Fruit fly (Drosophila melanogaster): Measurements from ENCODE around the gene ema.

Gene ema

dm6 chr3R:16448378-16449134, 7.1 kb upstream of the ema start (continued):
- TF ChIP-seq Stat92E (GFP tag; optimal IDR thresholded peaks at IDR 0.05) (no peak), CG30403 (GFP tag; optimal IDR thresholded peaks at IDR 0.05) (peak; percentile 70), Ada2b (GFP tag; IDR thresholded peaks at IDR 0.05) (peak; percentile 81), Max (GFP tag; optimal IDR thresholded peaks at IDR 0.05) (no peak), CG5245 (GFP tag; optimal IDR thresholded peaks at IDR 0.05) (peak; percentile 57), zen2 (GFP tag; IDR thresholded peaks at IDR 0.05; ENCODE audit: partially characterized antibody) (no peak), B-H2 (GFP tag; optimal IDR thresholded peaks at IDR 0.05) (no peak), da (GFP tag; optimal IDR thresholded peaks at IDR 0.05) (peak; percentile 50), Sox100B (GFP tag; optimal IDR thresholded peaks at IDR 0.05) (no peak), CG17385 (GFP tag; optimal IDR thresholded peaks at IDR 0.05) (peak; percentile 52), gt (GFP tag; IDR thresholded peaks at IDR 0.05) (peak; percentile 76), hbn (GFP tag; IDR thresholded peaks at IDR 0.05; ENCODE audit: partially characterized antibody) (no peak), CG6683 (GFP tag; optimal IDR thresholded peaks at IDR 0.05) (no peak), sr (GFP tag; IDR thresholded peaks at IDR 0.05) (peak; percentile 62; the same call in 2 of the 3 replicates), CG11398 (GFP tag; optimal IDR thresholded peaks at IDR 0.05) (no peak), CG13624 (GFP tag; optimal IDR thresholded peaks at IDR 0.05) (peak; percentile 17), fd64A (GFP tag; optimal IDR thresholded peaks at IDR 0.05) (peak; percentile 47), zen (tag; optimal IDR thresholded peaks at IDR 0.05) (peak; percentile 50), ci (GFP tag; IDR thresholded peaks at IDR 0.05) (peak; percentile 96), bowl (GFP tag; IDR thresholded peaks at IDR 0.05) (peak; percentile 27; the same call in 1 of the 2 replicates), chm (GFP tag; IDR thresholded peaks at IDR 0.05) (peak; percentile 85), Ssrp (tag; optimal IDR thresholded peaks at IDR 0.05) (peak; percentile 75), CG34422 (GFP tag; IDR thresholded peaks at IDR 0.05) (peak; percentile 17; the same call in 2 of the 3 replicates), Usf (GFP tag; optimal IDR thresholded peaks at IDR 0.05) (peak; percentile 8), unpg (GFP tag; optimal IDR thresholded peaks at IDR 0.05) (peak; percentile 90), HLH54F (GFP tag; optimal IDR thresholded peaks at IDR 0.05) (peak; percentile 23), CG31224 (GFP tag; IDR thresholded peaks at IDR 0.05) (peak; percentile 68), CG11247 (GFP tag; IDR thresholded peaks at IDR 0.05) (peak; percentile 75), sna (GFP tag; IDR thresholded peaks at IDR 0.05; ENCODE audit: partially characterized antibody) (no peak), CG30431 (GFP tag; optimal IDR thresholded peaks at IDR 0.05) (peak; percentile 72), en (GFP tag; optimal IDR thresholded peaks at IDR 0.05) (peak; percentile 63), Blimp-1 (GFP tag; optimal IDR thresholded peaks at IDR 0.05) (peak; percentile 75), Dref (GFP tag; IDR thresholded peaks at IDR 0.05) (no peak), NfI (GFP tag; optimal IDR thresholded peaks at IDR 0.05) (peak; percentile 72), crp (GFP tag; optimal IDR thresholded peaks at IDR 0.05) (peak in 1 of 2 experiments; percentile 11), crol (GFP tag; IDR thresholded peaks at IDR 0.05) (peak; percentile 68), eve (GFP tag; optimal IDR thresholded peaks at IDR 0.05) (peak in 1 of 2 experiments; percentile 94), al (GFP tag; IDR thresholded peaks at IDR 0.05) (peak; percentile 54; the same call in 1 of the 2 replicates), her (GFP tag; optimal IDR thresholded peaks at IDR 0.05) (peak; percentile 57), Tbp (GFP tag; optimal IDR thresholded peaks at IDR 0.05) (no peak), otp (GFP tag; IDR thresholded peaks at IDR 0.05) (peak; percentile 93), prd (optimal IDR thresholded peaks at IDR 0.05) (no peak), prd (GFP tag; IDR thresholded peaks at IDR 0.05) (peak; percentile 83), CG4360 (GFP tag; IDR thresholded peaks at IDR 0.05) (peak; percentile 43; the same call in 1 of the 2 replicates), CG8290 (GFP tag; optimal IDR thresholded peaks at IDR 0.05) (no peak), CG8290 (tag; optimal IDR thresholded peaks at IDR 0.05) (peak in 1 of 2 experiments; percentile 97), CoRest (tag; optimal IDR thresholded peaks at IDR 0.05) (no peak), HLH4C (GFP tag; IDR thresholded peaks at IDR 0.05; ENCODE audit: partially characterized antibody) (no peak), CG14667 (GFP tag; IDR thresholded peaks at IDR 0.05) (peak; percentile 80), CG1529 (GFP tag; optimal IDR thresholded peaks at IDR 0.05) (peak; percentile 23)
